Fruit fly (Drosophila melanogaster) S2 (cell line): ENCODE data around the gene inaF-A.

Experiments used
- CG8478 ChIP-seq: fragments of >200 bp; optimal IDR thresholded peaks from 2 replicates; lab custom pipeline; 2018
- CTCF ChIP-seq, 2 experiments: fragments of >200 bp; optimal IDR thresholded peaks; 2 replicates each; lab custom pipeline; 2018

DNA sequence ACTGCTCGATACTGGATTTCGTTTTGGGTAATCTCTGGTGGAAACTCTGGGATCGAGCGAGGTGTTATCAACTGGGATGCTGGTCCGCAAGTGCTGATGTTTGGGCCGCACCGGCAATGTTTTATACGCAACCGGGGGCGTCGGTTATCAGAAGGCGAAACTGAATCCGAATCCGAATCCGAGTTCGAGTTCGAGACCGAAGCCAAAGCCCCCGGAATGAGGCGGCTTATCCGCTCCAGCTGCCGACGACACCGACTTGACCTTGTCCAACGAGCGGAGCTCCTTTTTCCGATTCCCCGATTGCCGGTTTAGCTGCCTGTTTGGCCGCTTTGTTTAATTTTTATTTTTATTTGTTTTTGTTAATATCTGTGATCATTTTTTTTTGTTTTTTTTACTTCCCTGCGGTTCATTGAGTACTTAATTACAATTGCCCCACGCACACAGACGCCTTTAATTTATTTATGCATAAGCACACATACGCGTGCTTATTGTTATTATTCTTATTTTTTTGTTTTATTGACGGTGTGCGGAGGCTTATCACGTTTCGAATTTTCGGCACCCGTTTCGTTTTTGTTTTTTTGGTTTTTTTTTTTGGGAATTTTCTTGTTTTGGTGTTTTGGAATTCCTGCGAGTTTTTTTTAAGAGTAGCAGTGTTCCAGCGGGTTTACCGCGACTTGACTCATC is 28.6 kb downstream of the inaF-A start, which contains the start of gene CG2444:
- TF ChIP-seq CG8478 (lab: Kevin White, UChicago) (no peak), CTCF (optimal IDR thresholded peaks at IDR 0.05; lab: Kevin White, UChicago) (no peak)
